Worm (Caenorhabditis elegans) whole organism, L4 larva: ENCODE measurements around the gene nprt-1.

ENCODE experiments used
- aly-2 ChIP-seq: sonication (generic microtip); optimal IDR thresholded peaks from 2 replicates; lab custom pipeline; 2018; ENCODE audit warnings: missing biosample characterization, missing genetic modification characterization
- ceh-20 ChIP-seq: fragments of 200-800 bp; sonication (Bioruptor generic); IDR thresholded peaks from 2 replicates; pipeline ENCODE4 v1.3.6; 2022; ENCODE audit warnings: missing genetic modification reagents, missing genetic modification characterization, missing compliant biosample characterization
- fos-1 ChIP-seq: fragments of 150-350 bp; optimal IDR thresholded peaks from 2 replicates; lab custom pipeline; 2014; ENCODE audit warnings: missing biosample characterization, missing genetic modification characterization
- lin-13 ChIP-seq: fragments of 150-350 bp; optimal IDR thresholded peaks from 2 replicates; lab custom pipeline; 2014; ENCODE audit warnings: missing biosample characterization, missing genetic modification reagents, missing genetic modification characterization
- lin-39 ChIP-seq: fragments of 150-350 bp; optimal IDR thresholded peaks from 2 replicates; lab custom pipeline; 2014; ENCODE audit warnings: missing biosample characterization, missing genetic modification reagents, missing genetic modification characterization
- nhr-48 ChIP-seq: sonication (generic microtip); optimal IDR thresholded peaks from 2 replicates; lab custom pipeline; 2016; ENCODE audit warnings: mild to moderate bottlenecking, missing genetic modification characterization, missing compliant biosample characterization
- unc-39 ChIP-seq: sonication (generic microtip); optimal IDR thresholded peaks from 2 replicates; lab custom pipeline; 2017; ENCODE audit warnings: missing biosample characterization, missing genetic modification characterization
- unc-62 ChIP-seq, 3 experiments: fragments of 150-350 bp in 1 of 3; sonication (generic microtip); optimal IDR thresholded peaks in 2 of 3; peaks in 1 of 3; 1 replicate in 1 of 3; 2 replicates in 2 of 3; lab custom pipeline; 2014 to 2017; ENCODE audit warnings: missing biosample characterization in 3 of 3, missing genetic modification characterization in 3 of 3, missing genetic modification reagents in 3 of 3, missing genotype in 1 of 3

ce11 chrIV:2885260-2885659 lies 5.0 kb downstream of the nprt-1 start:
- TF ChIP-seq aly-2 (tag; lab: Kevin White, UChicago): no peak
- no peak for TF ChIP-seq nhr-48 (tag; lab: Kevin White, UChicago)
- TF ChIP-seq unc-39 (tag; lab: Kevin White, UChicago): no peak
- no peak for TF ChIP-seq lin-39 (tag; lab: Kevin White, UChicago)
- no peak for TF ChIP-seq unc-62 (GFP tag; optimal IDR thresholded peaks at IDR 0.05 in 1 of 2; lab: Kevin White, UChicago)
- no peak for TF ChIP-seq unc-62 (tag; optimal IDR thresholded peaks at IDR 0.05; lab: Kevin White, UChicago)
- no peak for TF ChIP-seq fos-1 (tag; lab: Kevin White, UChicago)
- no peak for TF ChIP-seq lin-13
- TF ChIP-seq ceh-20 (GFP tag; lab: Robert Waterston, UW): no peak
